Worm (Caenorhabditis elegans): ENCODE results near the gene F36H5.18.

F36H5.18 gene

DNA sequence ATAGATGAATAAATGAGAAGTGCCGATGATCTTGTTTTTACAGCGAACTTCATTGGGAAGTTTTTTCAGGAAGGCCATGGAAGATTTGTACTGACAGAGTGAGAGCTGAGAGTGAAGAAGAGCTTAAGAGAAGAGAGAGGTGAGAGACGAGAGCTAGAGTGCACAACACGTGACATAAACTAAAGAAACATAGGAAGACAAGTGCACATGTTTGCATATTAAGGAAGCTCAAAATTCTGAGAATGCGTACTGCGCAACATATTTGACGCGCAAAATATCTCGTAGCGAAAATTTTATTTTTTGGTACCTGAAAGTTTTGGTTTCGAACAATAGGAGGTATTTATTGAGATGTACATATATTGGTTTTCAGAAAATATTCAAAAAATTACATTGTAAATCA lies 48.5 kb downstream of the F36H5.18 start, which contains the start of gene C08F1.8 (continued):
- TF ChIP-seq nhr-47 (tag; optimal IDR thresholded peaks at IDR 0.05) (no peak), ceh-8 (GFP tag; optimal IDR thresholded peaks at IDR 0.05) (no peak), fos-1 (tag; optimal IDR thresholded peaks at IDR 0.05) (no peak), C04F5.9 (tag; optimal IDR thresholded peaks at IDR 0.05) (no peak), tlp-1 (tag; optimal IDR thresholded peaks at IDR 0.05) (no peak), nhr-28 (tag; optimal IDR thresholded peaks at IDR 0.05) (no peak), sox-4 (tag; optimal IDR thresholded peaks at IDR 0.05) (no peak), lin-14 (GFP tag; optimal IDR thresholded peaks at IDR 0.05) (peak; percentile 29), lin-35 (GFP tag; optimal IDR thresholded peaks at IDR 0.05) (peak in 1 of 2 experiments; percentile 8), pqm-1 (tag; optimal IDR thresholded peaks at IDR 0.05) (no peak), dpl-1 (GFP tag; optimal IDR thresholded peaks at IDR 0.05) (peak in 1 of 3 experiments; percentile 37), unc-130 (tag; optimal IDR thresholded peaks at IDR 0.05) (no peak)
